Worm (Caenorhabditis elegans) whole organism, early embryonic: ENCODE data around the gene W03G1.2.

Source experiments
- B0310.2 ChIP-seq: sonication (generic microtip); optimal IDR thresholded peaks from 2 replicates; lab custom pipeline; 2016; ENCODE audit warnings: mild to moderate bottlenecking, missing genetic modification characterization, missing compliant biosample characterization
- F13C5.2 ChIP-seq: sonication (generic microtip); optimal IDR thresholded peaks from 2 replicates; lab custom pipeline; 2017; ENCODE audit warnings: mild to moderate bottlenecking, missing genetic modification characterization, inconsistent platforms, missing compliant biosample characterization
- aly-1 ChIP-seq: sonication (generic microtip); optimal IDR thresholded peaks from 2 replicates; lab custom pipeline; 2016; ENCODE audit warnings: missing genetic modification characterization, missing compliant biosample characterization
- ama-1 ChIP-seq: fragments of 150-350 bp; optimal IDR thresholded peaks from 2 replicates; lab custom pipeline; 2014
- ceh-13 ChIP-seq: fragments of 200-800 bp; sonication (Bioruptor generic); optimal IDR thresholded peaks from 2 replicates; lab custom pipeline; 2018; ENCODE audit warnings: mild to moderate bottlenecking, missing genetic modification characterization, missing compliant biosample characterization
- ceh-36 ChIP-seq: sonication (generic microtip); optimal IDR thresholded peaks from 2 replicates; lab custom pipeline; 2016; ENCODE audit warnings: missing genetic modification characterization, inconsistent platforms, missing compliant biosample characterization
- ets-7 ChIP-seq: sonication (generic microtip); optimal IDR thresholded peaks from 2 replicates; lab custom pipeline; 2016; ENCODE audit warnings: missing genotype, missing genetic modification characterization, missing compliant biosample characterization
- flt-1 ChIP-seq: fragments of 200-800 bp; sonication (Bioruptor generic); IDR thresholded peaks from 2 replicates; pipeline ENCODE4 v1.3.6; 2022; ENCODE audit warnings: missing genetic modification characterization, missing compliant biosample characterization
- hmbx-1 ChIP-seq: sonication (generic microtip); optimal IDR thresholded peaks from 2 replicates; lab custom pipeline; 2016; ENCODE audit warnings: mild to moderate bottlenecking, missing genetic modification characterization, missing compliant biosample characterization
- hmg-4 ChIP-seq: fragments of 200-800 bp; sonication (Bioruptor generic); optimal IDR thresholded peaks from 2 replicates; lab custom pipeline; 2018; ENCODE audit warnings: mild to moderate bottlenecking, missing genetic modification characterization, missing compliant biosample characterization
- hnd-1 ChIP-seq: sonication (generic microtip); optimal IDR thresholded peaks from 2 replicates; lab custom pipeline; 2016; ENCODE audit warnings: missing genetic modification characterization, missing compliant biosample characterization
- pes-1 ChIP-seq: fragments of 200-800 bp; sonication (Bioruptor generic); IDR thresholded peaks from 2 replicates; pipeline ENCODE4 v1.3.6; 2022; ENCODE audit warnings: missing genetic modification reagents, missing genetic modification characterization, missing compliant biosample characterization
- scrt-1 ChIP-seq: fragments of 200-800 bp; sonication (Bioruptor generic); IDR thresholded peaks from 2 replicates; pipeline ENCODE4 v1.3.6; 2022; ENCODE audit warnings: missing genetic modification characterization, missing compliant biosample characterization
- sea-1 ChIP-seq: fragments of 200-800 bp; sonication (Bioruptor generic); conservative IDR thresholded peaks from 2 replicates; pipeline ENCODE4 v1.3.6; 2022; ENCODE audit warnings: missing genetic modification characterization, missing compliant biosample characterization
- tbx-11 ChIP-seq: fragments of 200-800 bp; sonication (Bioruptor generic); IDR thresholded peaks from 2 replicates; pipeline ENCODE4 v1.3.6; 2022; ENCODE audit warnings: missing genetic modification characterization, missing compliant biosample characterization
- tbx-37 ChIP-seq: fragments of 200-800 bp; sonication (Bioruptor generic); conservative IDR thresholded peaks from 2 replicates; pipeline ENCODE4 v1.3.6; 2022; ENCODE audit warnings: missing genetic modification reagents, missing genetic modification characterization, missing compliant biosample characterization
- tra-4 ChIP-seq: sonication (generic microtip); optimal IDR thresholded peaks from 2 replicates; lab custom pipeline; 2017; ENCODE audit warnings: missing genetic modification characterization, missing compliant biosample characterization

W03G1.2 gene

ce11 chrIV:563417-563816, 39.0 kb downstream of the W03G1.2 start:
- TF ChIP-seq tbx-37 (no peak), ceh-13 (GFP tag; lab: Kevin White, UChicago) (no peak), pes-1 (GFP tag; lab: Robert Waterston, UW) (no peak), flt-1 (GFP tag; lab: Robert Waterston, UW) (no peak), ets-7 (tag; lab: Kevin White, UChicago) (no peak), sea-1 (GFP tag; lab: Robert Waterston, UW) (no peak)

- TF ChIP-seq ama-1 (lab: Kevin White, UChicago): no peak
- TF ChIP-seq pes-1 (GFP tag; lab: Robert Waterston, UW): peak; percentile 13; the same call in 1 of the 2 replicates
- no peak for TF ChIP-seq flt-1 (GFP tag; lab: Robert Waterston, UW)
- TF ChIP-seq aly-1 (tag; lab: Kevin White, UChicago): no peak
- no peak for TF ChIP-seq ets-7 (tag; lab: Kevin White, UChicago)
- TF ChIP-seq scrt-1 (GFP tag; lab: Robert Waterston, UW): no peak
- no peak for TF ChIP-seq hmbx-1 (tag; lab: Kevin White, UChicago)
- no peak for TF ChIP-seq ceh-13 (GFP tag; lab: Kevin White, UChicago)
- TF ChIP-seq ceh-36: no peak
- no peak for TF ChIP-seq B0310.2 (tag; lab: Kevin White, UChicago)
- TF ChIP-seq F13C5.2 (tag; lab: Kevin White, UChicago): no peak
- no peak for TF ChIP-seq hnd-1 (tag; lab: Kevin White, UChicago)
- no peak for TF ChIP-seq tra-4 (tag; lab: Kevin White, UChicago)
- TF ChIP-seq sea-1 (GFP tag; lab: Robert Waterston, UW): no peak
- no peak for TF ChIP-seq hmg-4
- no peak for TF ChIP-seq tbx-11 (GFP tag; lab: Robert Waterston, UW)
- 0 out of 2 replicates have a peak, but pooled peaks have one; percentile 15 for TF ChIP-seq tbx-37
Observed at ce11 chrIV:564000-564399, 39.5 kb downstream of the W03G1.2 start.

- no peak for TF ChIP-seq B0310.2 (tag; lab: Kevin White, UChicago)
- TF ChIP-seq ets-7 (tag; lab: Kevin White, UChicago): no peak
- TF ChIP-seq ceh-36: no peak
- no peak for TF ChIP-seq hmbx-1 (tag; lab: Kevin White, UChicago)
- no peak for TF ChIP-seq tbx-11 (GFP tag; lab: Robert Waterston, UW)
- no peak for TF ChIP-seq hmg-4
- no peak for TF ChIP-seq tbx-37
- no peak for TF ChIP-seq scrt-1 (GFP tag; lab: Robert Waterston, UW)
- TF ChIP-seq ceh-13 (GFP tag; lab: Kevin White, UChicago): no peak
- TF ChIP-seq pes-1 (GFP tag; lab: Robert Waterston, UW): no peak
- no peak for TF ChIP-seq F13C5.2 (tag; lab: Kevin White, UChicago)
- TF ChIP-seq ama-1 (lab: Kevin White, UChicago): no peak
- no peak for TF ChIP-seq tra-4 (tag; lab: Kevin White, UChicago)
Observed at ce11 chrIV:570799-571300, 46.4 kb downstream of the W03G1.2 start, which contains the start of gene F56A11.5. Gene F56A11.5 (minus strand): TSS chrIV:570849.

ce11 chrIV:572487-572886, 48.0 kb downstream of the W03G1.2 start, which contains the start of gene gex-2:
Gene gex-2 (plus strand): TSS chrIV:572769.
- peak; percentile 35; the same call in 1 of the 2 replicates for TF ChIP-seq pes-1 (GFP tag; lab: Robert Waterston, UW)
- no peak for TF ChIP-seq ama-1 (lab: Kevin White, UChicago)
- TF ChIP-seq F13C5.2 (tag; lab: Kevin White, UChicago): peak; percentile 23
- TF ChIP-seq hmg-4: peak; percentile 54
- TF ChIP-seq aly-1 (tag; lab: Kevin White, UChicago): no peak
- TF ChIP-seq tbx-11 (GFP tag; lab: Robert Waterston, UW): no peak
- TF ChIP-seq ceh-13 (GFP tag; lab: Kevin White, UChicago): no peak
- TF ChIP-seq ets-7 (tag; lab: Kevin White, UChicago): no peak
